Fruit fly (Drosophila melanogaster) whole organism, embryonic: Measurements from ENCODE around the gene Cdk5alpha.

Experiments used
- CG10543 ChIP-seq: fragments of 200-800 bp; sonication (Bioruptor generic); optimal IDR thresholded peaks from 3 replicates; lab custom pipeline; 2017; ENCODE audit warnings: missing biosample characterization, mild to moderate bottlenecking, missing genetic modification characterization, moderate library complexity
- CG11504 ChIP-seq: fragments of 200-800 bp; sonication (Bioruptor generic); optimal IDR thresholded peaks from 3 replicates; lab custom pipeline; 2019; ENCODE audit warnings: missing biosample characterization, mild to moderate bottlenecking, missing genetic modification characterization, moderate library complexity
- CG12104 ChIP-seq: fragments of 200-800 bp; sonication (Bioruptor generic); optimal IDR thresholded peaks from 3 replicates; lab custom pipeline; 2016; ENCODE audit warnings: missing biosample characterization, missing genetic modification characterization
- CG14014 ChIP-seq: fragments of 200-800 bp; sonication (Bioruptor generic); IDR thresholded peaks from 2 replicates; pipeline ENCODE4 v1.3.6; 2022; ENCODE audit warnings: missing biosample characterization, missing genetic modification characterization
- CG15011 ChIP-seq: fragments of 200-800 bp; sonication (Bioruptor generic); optimal IDR thresholded peaks from 3 replicates; lab custom pipeline; 2018; ENCODE audit warnings: missing biosample characterization, mild to moderate bottlenecking, missing genetic modification characterization
- CG15073 ChIP-seq: fragments of 200-800 bp; sonication (Bioruptor generic); optimal IDR thresholded peaks from 2 replicates; lab custom pipeline; 2016; ENCODE audit warnings: missing biosample characterization, missing genetic modification characterization
- CG1792 ChIP-seq: fragments of 200-800 bp; sonication (Bioruptor generic); optimal IDR thresholded peaks from 2 replicates; lab custom pipeline; 2016; ENCODE audit warnings: missing biosample characterization, missing genetic modification characterization
- CG2712 ChIP-seq: fragments of 200-800 bp; optimal IDR thresholded peaks from 3 replicates; lab custom pipeline; 2019; ENCODE audit warnings: missing biosample characterization, mild to moderate bottlenecking, missing genetic modification characterization, moderate library complexity
- CG30020 ChIP-seq: fragments of 200-800 bp; optimal IDR thresholded peaks from 2 replicates; lab custom pipeline; 2019; ENCODE audit warnings: missing biosample characterization, mild to moderate bottlenecking, missing genetic modification characterization, moderate library complexity
- CG31365 ChIP-seq: fragments of 200-800 bp; sonication (Bioruptor generic); optimal IDR thresholded peaks from 2 replicates; lab custom pipeline; 2018; ENCODE audit warnings: missing biosample characterization, mild to moderate bottlenecking, missing genetic modification characterization
- CG4424 ChIP-seq: fragments of 200-800 bp; sonication (Bioruptor generic); optimal IDR thresholded peaks from 3 replicates; lab custom pipeline; 2016; ENCODE audit warnings: missing biosample characterization, missing genetic modification characterization
- CG4854 ChIP-seq: fragments of 200-800 bp; sonication (Bioruptor generic); optimal IDR thresholded peaks from 2 replicates; lab custom pipeline; 2016; ENCODE audit warnings: missing biosample characterization, missing genetic modification characterization, inconsistent platforms
- CG5245 ChIP-seq: fragments of 200-800 bp; sonication (Bioruptor generic); optimal IDR thresholded peaks from 3 replicates; lab custom pipeline; 2016; ENCODE audit warnings: missing biosample characterization, missing genetic modification characterization
- CG6175 ChIP-seq: fragments of 200-800 bp; sonication (Bioruptor generic); IDR thresholded peaks from 3 replicates; pipeline ENCODE4 v1.3.6; 2022; ENCODE audit warnings: missing biosample characterization, missing genetic modification characterization
- CG7271 ChIP-seq: fragments of 200-800 bp; sonication (Bioruptor generic); optimal IDR thresholded peaks from 2 replicates; lab custom pipeline; 2018; ENCODE audit warnings: missing biosample characterization, mild to moderate bottlenecking, missing genetic modification characterization, moderate library complexity
- CG7372 ChIP-seq: fragments of 200-800 bp; sonication (Bioruptor generic); IDR thresholded peaks from 2 replicates; pipeline ENCODE4 v1.3.6; 2022; ENCODE audit warnings: missing biosample characterization, missing genetic modification characterization
- CG9817 ChIP-seq: fragments of 200-800 bp; sonication (Bioruptor generic); optimal IDR thresholded peaks from 2 replicates; lab custom pipeline; 2018; ENCODE audit warnings: missing biosample characterization, mild to moderate bottlenecking, missing genetic modification characterization, moderate library complexity
- CTCF ChIP-seq: fragments of 200-800 bp; sonication (Bioruptor generic); optimal IDR thresholded peaks from 2 replicates; lab custom pipeline; 2017; ENCODE audit warnings: missing biosample characterization, mild to moderate bottlenecking, missing genetic modification characterization, moderate library complexity
- D19A ChIP-seq: fragments of 200-800 bp; optimal IDR thresholded peaks from 3 replicates; lab custom pipeline; 2019; ENCODE audit warnings: missing biosample characterization, mild to moderate bottlenecking, missing genetic modification characterization, moderate library complexity
- Doc3 ChIP-seq: fragments of 200-800 bp; sonication (Bioruptor generic); IDR thresholded peaks from 3 replicates; pipeline ENCODE4 v1.3.6; 2022; ENCODE audit warnings: missing biosample characterization, missing genetic modification characterization; ENCODE audit not compliant: partially characterized antibody
- E2f1 ChIP-seq: fragments of 200-800 bp; sonication (Bioruptor generic); IDR thresholded peaks from 2 replicates; pipeline ENCODE4 v1.3.6; 2022; ENCODE audit warnings: missing biosample characterization, missing genetic modification characterization
- E2f2 ChIP-seq: fragments of 200-800 bp; sonication (Bioruptor generic); IDR thresholded peaks from 2 replicates; pipeline ENCODE4 v1.3.6; 2022; ENCODE audit warnings: missing biosample characterization, missing genetic modification characterization
- Max ChIP-seq: fragments of 200-800 bp; sonication (Bioruptor generic); optimal IDR thresholded peaks from 2 replicates; lab custom pipeline; 2016; ENCODE audit warnings: missing biosample characterization, mild to moderate bottlenecking, missing genetic modification characterization
- Nf-YC ChIP-seq: fragments of 200-800 bp; optimal IDR thresholded peaks from 3 replicates; lab custom pipeline; 2019; ENCODE audit warnings: missing biosample characterization, mild to moderate bottlenecking, missing genetic modification characterization, moderate library complexity
- Oaz ChIP-seq: fragments of 200-800 bp; sonication (Bioruptor generic); IDR thresholded peaks from 2 replicates; pipeline ENCODE4 v1.3.6; 2022; ENCODE audit warnings: missing biosample characterization, missing genetic modification characterization
- Ravus ChIP-seq: fragments of 200-800 bp; sonication (Bioruptor generic); IDR thresholded peaks from 2 replicates; pipeline ENCODE4 v1.3.6; 2022; ENCODE audit warnings: missing biosample characterization, missing genetic modification characterization
- Side ChIP-seq: fragments of 200-800 bp; sonication (Bioruptor generic); optimal IDR thresholded peaks from 2 replicates; lab custom pipeline; 2016; ENCODE audit warnings: missing biosample characterization, missing genetic modification characterization
- Sox102F ChIP-seq: fragments of 200-800 bp; sonication (Bioruptor generic); optimal IDR thresholded peaks from 2 replicates; lab custom pipeline; 2018; ENCODE audit warnings: missing biosample characterization, mild to moderate bottlenecking, missing genetic modification characterization, moderate library complexity
- Spps ChIP-seq: fragments of 200-800 bp; sonication (Bioruptor generic); optimal IDR thresholded peaks from 2 replicates; lab custom pipeline; 2018; ENCODE audit warnings: missing biosample characterization, mild to moderate bottlenecking, missing genetic modification characterization
- Stat92E ChIP-seq, 3 experiments: fragments of >200 bp in 2 of 3; fragments of 200-800 bp in 1 of 3; sonication (Bioruptor generic) in 1 of 3; optimal IDR thresholded peaks; 2 replicates each; lab custom pipeline; 2017 to 2019; ENCODE audit warnings: missing biosample characterization in 3 of 3, missing genetic modification characterization in 3 of 3, mild to moderate bottlenecking in 1 of 3, moderate library complexity in 1 of 3
- ara ChIP-seq: fragments of 200-800 bp; sonication (Bioruptor generic); IDR thresholded peaks from 2 replicates; pipeline ENCODE4 v1.3.6; 2022; ENCODE audit warnings: missing biosample characterization, missing genetic modification characterization
- br ChIP-seq: fragments of >200 bp; optimal IDR thresholded peaks from 2 replicates; lab custom pipeline; 2017
- en ChIP-seq: fragments of 200-800 bp; sonication (Bioruptor generic); optimal IDR thresholded peaks from 2 replicates; lab custom pipeline; 2016; ENCODE audit warnings: missing biosample characterization, missing genetic modification characterization
- esg ChIP-seq: fragments of 200-800 bp; sonication (Bioruptor generic); conservative IDR thresholded peaks from 2 replicates; pipeline ENCODE4 v1.3.6; 2022; ENCODE audit warnings: missing biosample characterization, missing genetic modification characterization
- fd96Cb ChIP-seq: fragments of 200-800 bp; sonication (Bioruptor generic); optimal IDR thresholded peaks from 2 replicates; lab custom pipeline; 2018; ENCODE audit warnings: missing biosample characterization, mild to moderate bottlenecking, missing genetic modification characterization, moderate library complexity
- hb ChIP-seq: fragments of 200-800 bp; sonication (Bioruptor generic); IDR thresholded peaks from 3 replicates; pipeline ENCODE4 v1.3.6; 2022; ENCODE audit warnings: missing biosample characterization, missing genetic modification characterization; ENCODE audit not compliant: partially characterized antibody
- kay ChIP-seq: fragments of 200-800 bp; sonication (Bioruptor generic); optimal IDR thresholded peaks from 2 replicates; lab custom pipeline; 2016; ENCODE audit warnings: missing biosample characterization, missing genetic modification characterization
- luna ChIP-seq: fragments of 200-800 bp; sonication (Bioruptor generic); optimal IDR thresholded peaks from 2 replicates; lab custom pipeline; 2016; ENCODE audit warnings: missing biosample characterization, missing genetic modification characterization
- mld ChIP-seq: fragments of 200-800 bp; sonication (Bioruptor generic); IDR thresholded peaks from 3 replicates; pipeline ENCODE4 v1.3.6; 2022; ENCODE audit warnings: missing biosample characterization, missing genetic modification characterization; ENCODE audit not compliant: partially characterized antibody
- nmo ChIP-seq: fragments of 200-800 bp; sonication (Bioruptor generic); optimal IDR thresholded peaks from 2 replicates; lab custom pipeline; 2018; ENCODE audit warnings: missing biosample characterization, mild to moderate bottlenecking, missing genetic modification characterization, moderate library complexity
- pan ChIP-seq, 4 experiments: fragments of >200 bp in 3 of 4; fragments of 200-800 bp in 1 of 4; sonication (Bioruptor generic) in 1 of 4; optimal IDR thresholded peaks in 3 of 4; IDR thresholded peaks in 1 of 4; 2 replicates each; pipeline versions ENCODE4 v1.3.6 to Lab custom; 2017 to 2022; ENCODE audit warnings: missing biosample characterization in 2 of 4, missing genetic modification characterization in 2 of 4, mixed read lengths in 1 of 4
- schlank ChIP-seq: fragments of 200-800 bp; sonication (Bioruptor generic); optimal IDR thresholded peaks from 2 replicates; lab custom pipeline; 2018; ENCODE audit warnings: missing biosample characterization, mild to moderate bottlenecking, missing genetic modification characterization
- sens ChIP-seq: fragments of 200-800 bp; sonication (Bioruptor generic); peaks from one replicate; lab custom pipeline; 2016; ENCODE audit warnings: missing biosample characterization, missing genetic modification characterization
- seq ChIP-seq: fragments of 200-800 bp; sonication (Bioruptor generic); IDR thresholded peaks from 2 replicates; pipeline ENCODE4 v1.3.6; 2022; ENCODE audit warnings: missing biosample characterization, missing genetic modification characterization
- sob ChIP-seq: fragments of 200-800 bp; sonication (Bioruptor generic); IDR thresholded peaks from 2 replicates; pipeline ENCODE4 v1.3.6; 2022; ENCODE audit warnings: missing biosample characterization, missing genetic modification characterization
- tin ChIP-seq: fragments of 200-800 bp; sonication (Bioruptor generic); optimal IDR thresholded peaks from 3 replicates; lab custom pipeline; 2016; ENCODE audit warnings: missing biosample characterization, missing genetic modification characterization
- trem ChIP-seq: fragments of 200-800 bp; optimal IDR thresholded peaks from 3 replicates; lab custom pipeline; 2019; ENCODE audit warnings: missing biosample characterization, mild to moderate bottlenecking, missing genetic modification characterization, moderate library complexity
- wdn ChIP-seq: fragments of 200-800 bp; sonication (Bioruptor generic); IDR thresholded peaks from 2 replicates; pipeline ENCODE4 v1.3.6; 2022; ENCODE audit warnings: missing biosample characterization, missing genetic modification characterization
- wek ChIP-seq: fragments of 200-800 bp; sonication (Bioruptor generic); optimal IDR thresholded peaks from 3 replicates; lab custom pipeline; 2018; ENCODE audit warnings: missing biosample characterization, mild to moderate bottlenecking, missing genetic modification characterization, moderate library complexity

Gene Cdk5alpha

DNA sequence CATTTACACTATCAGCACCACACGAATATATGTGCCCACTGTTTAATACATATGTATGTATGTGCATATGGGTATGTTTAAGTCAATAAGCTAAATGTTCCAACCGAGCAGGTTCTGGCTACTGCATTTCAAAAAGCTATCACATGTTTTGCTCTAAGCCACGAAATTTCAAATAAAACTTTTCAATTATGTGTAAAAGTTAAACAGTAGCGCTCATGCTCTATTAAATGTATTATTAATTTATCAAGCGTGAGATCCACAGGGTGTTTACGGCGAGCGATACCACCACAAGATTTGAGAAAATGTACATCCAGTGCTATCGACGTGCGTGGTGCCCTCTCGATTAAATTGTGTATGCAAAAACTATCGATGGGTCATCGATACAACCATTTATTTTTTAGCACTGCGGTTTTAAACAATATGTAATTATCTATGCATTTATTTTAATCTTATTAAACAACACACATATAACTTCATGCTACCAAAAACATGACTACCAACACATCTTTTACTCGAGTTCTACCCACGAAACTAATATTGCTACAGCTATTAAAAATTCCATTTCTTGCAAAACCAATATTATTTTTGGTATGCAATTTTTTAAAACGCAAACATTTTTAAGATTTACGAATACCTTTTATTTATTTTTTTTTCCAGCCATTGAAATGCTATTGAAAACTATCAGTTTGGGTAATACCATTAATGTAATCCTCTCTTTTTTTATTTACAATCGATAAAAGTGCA is 49.8 kb downstream of the Cdk5alpha start, which contains the start of gene Pten (continued):
- TF ChIP-seq Nf-YC (peak; percentile 54), CG5245 (GFP tag; lab: Kevin White, UChicago) (peak; percentile 60), luna (peak; percentile 45), sens (peak; percentile 96), en (GFP tag; lab: Kevin White, UChicago) (peak; percentile 51), nmo (GFP tag; lab: Kevin White, UChicago) (peak; percentile 88), CG6175 (GFP tag; lab: Robert Waterston, UW) (no peak), CG15011 (GFP tag; lab: Kevin White, UChicago) (no peak), pan (optimal IDR thresholded peaks at IDR 0.05; lab: Kevin White, UChicago) (no peak), pan (GFP tag; optimal IDR thresholded peaks at IDR 0.05 in 1 of 2, IDR thresholded peaks at IDR 0.05 in 1 of 2) (peak in 1 of 2 experiments; percentile 79), CG15073 (GFP tag; lab: Kevin White, UChicago) (no peak), mld (GFP tag; lab: Robert Waterston, UW) (peak; percentile 80; the same call in 2 of the 3 replicates), CG12104 (GFP tag; lab: Kevin White, UChicago) (peak; percentile 79), CG7271 (tag; lab: Kevin White, UChicago) (peak; percentile 16), E2f2 (peak; percentile 60), CG9817 (no peak), esg (GFP tag; lab: Robert Waterston, UW) (0 out of 2 replicates have a peak, but pooled peaks have one; percentile 50), E2f1 (GFP tag; lab: Robert Waterston, UW) (no peak), CTCF (peak; percentile 4), CG14014 (GFP tag; lab: Robert Waterston, UW) (peak; percentile 61; the same call in 1 of the 2 replicates), CG7372 (GFP tag; lab: Robert Waterston, UW) (peak; percentile 47; the same call in 1 of the 2 replicates), wek (GFP tag; lab: Kevin White, UChicago) (peak; percentile 68), Ravus (no peak; the same call in 1 of the 2 replicates), Stat92E (GFP tag; optimal IDR thresholded peaks at IDR 0.05; lab: Kevin White, UChicago) (no peak), CG1792 (GFP tag; lab: Kevin White, UChicago) (peak; percentile 58), schlank (no peak), CG10543 (GFP tag; lab: Kevin White, UChicago) (no peak), trem (tag; lab: Kevin White, UChicago) (peak; percentile 61), fd96Cb (tag; lab: Kevin White, UChicago) (peak; percentile 80), Doc3 (peak; percentile 66; the same call in 2 of the 3 replicates), seq (GFP tag; lab: Robert Waterston, UW) (0 out of 2 replicates have a peak, but pooled peaks have one; percentile 35), hb (GFP tag; lab: Robert Waterston, UW) (peak; percentile 87; the same call in 2 of the 3 replicates), Oaz (no peak), CG2712 (tag; lab: Kevin White, UChicago) (peak; percentile 83), CG4424 (GFP tag; lab: Kevin White, UChicago) (peak; percentile 82), ara (no peak), Sox102F (GFP tag; lab: Kevin White, UChicago) (no peak), tin (GFP tag; lab: Kevin White, UChicago) (peak; percentile 50), kay (peak; percentile 61), br (lab: Kevin White, UChicago) (no peak), CG31365 (tag; lab: Kevin White, UChicago) (no peak), Side (GFP tag; lab: Kevin White, UChicago) (peak; percentile 67), D19A (tag; lab: Kevin White, UChicago) (peak; percentile 32), sob (0 out of 2 replicates have a peak, but pooled peaks have one; percentile 54), wdn (GFP tag; lab: Robert Waterston, UW) (0 out of 2 replicates have a peak, but pooled peaks have one; percentile 21), CG30020 (tag; lab: Kevin White, UChicago) (peak; percentile 98), CG11504 (tag; lab: Kevin White, UChicago) (no peak), CG4854 (GFP tag; lab: Kevin White, UChicago) (peak; percentile 48), Spps (tag; lab: Kevin White, UChicago) (peak; percentile 49), Max (peak; percentile 79)
